Worm (Caenorhabditis elegans): ENCODE data around the gene Y41D4B.14.
"Not testable (repeated sequence)": the region's sequence is repeated elsewhere in the genome, so short reads cannot be mapped to it uniquely, and the experiment has no call there.

Y41D4B.14 gene

DNA sequence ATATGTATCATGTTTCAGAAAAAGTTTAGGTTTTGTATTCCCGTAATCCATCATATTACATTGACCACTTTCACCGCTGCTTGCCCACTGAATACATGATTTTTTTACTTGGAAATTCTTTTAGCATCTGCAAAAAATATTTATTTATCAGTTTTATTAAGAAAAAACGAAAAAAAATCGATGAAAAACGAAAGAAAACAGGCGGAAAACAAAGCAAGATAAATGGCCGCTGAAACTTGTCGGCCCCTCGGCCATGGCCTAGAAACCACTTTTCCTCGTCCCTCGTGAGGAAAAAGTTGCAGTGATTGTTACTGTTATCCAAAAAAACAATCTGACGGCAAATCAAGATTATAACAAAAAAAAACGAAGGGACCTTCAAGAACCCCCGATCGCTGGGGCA lies 33.1 kb downstream of the Y41D4B.14 start, which contains the start of gene dsl-3:
dsl-3 (plus strand) TSS at position 301 of the 400 bp plus-strand sequence.
- TF ChIP-seq nhr-77, egl-5, pha-4 (tag; optimal IDR thresholded peaks at IDR 0.05): not testable (repeated sequence)

DNA sequence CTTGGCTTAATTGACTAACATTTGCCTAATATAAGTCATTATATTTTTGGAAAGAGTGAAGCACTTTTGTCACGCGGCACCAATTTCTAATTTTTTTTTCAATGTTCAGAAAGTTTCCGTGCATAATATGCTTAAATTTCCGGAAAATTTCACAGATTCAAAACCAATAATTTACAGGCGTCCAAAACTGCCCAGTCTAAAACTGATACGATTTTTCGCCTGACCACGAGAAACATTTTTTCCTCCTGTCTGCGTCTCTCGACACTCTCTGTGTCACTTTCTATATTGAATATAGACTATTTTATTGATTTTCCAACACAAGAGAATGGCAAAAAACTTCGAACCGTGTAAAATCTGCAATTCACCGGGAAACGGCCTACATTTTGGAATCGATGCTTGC lies 36.8 kb downstream of the Y41D4B.14 start, which contains the start of gene nhr-122:
nhr-122 (plus strand) TSS at position 301 of the 400 bp plus-strand sequence.
- TF ChIP-seq pha-4 (tag; optimal IDR thresholded peaks at IDR 0.05) (peak; percentile 19), mdl-1 (tag; optimal IDR thresholded peaks at IDR 0.05) (no peak), eor-1 (tag; optimal IDR thresholded peaks at IDR 0.05) (no peak), zag-1 (tag; optimal IDR thresholded peaks at IDR 0.05) (no peak), hmg-11 (tag; optimal IDR thresholded peaks at IDR 0.05) (peak; percentile 33), ceh-28 (tag; optimal IDR thresholded peaks at IDR 0.05) (peak; percentile 30)

DNA sequence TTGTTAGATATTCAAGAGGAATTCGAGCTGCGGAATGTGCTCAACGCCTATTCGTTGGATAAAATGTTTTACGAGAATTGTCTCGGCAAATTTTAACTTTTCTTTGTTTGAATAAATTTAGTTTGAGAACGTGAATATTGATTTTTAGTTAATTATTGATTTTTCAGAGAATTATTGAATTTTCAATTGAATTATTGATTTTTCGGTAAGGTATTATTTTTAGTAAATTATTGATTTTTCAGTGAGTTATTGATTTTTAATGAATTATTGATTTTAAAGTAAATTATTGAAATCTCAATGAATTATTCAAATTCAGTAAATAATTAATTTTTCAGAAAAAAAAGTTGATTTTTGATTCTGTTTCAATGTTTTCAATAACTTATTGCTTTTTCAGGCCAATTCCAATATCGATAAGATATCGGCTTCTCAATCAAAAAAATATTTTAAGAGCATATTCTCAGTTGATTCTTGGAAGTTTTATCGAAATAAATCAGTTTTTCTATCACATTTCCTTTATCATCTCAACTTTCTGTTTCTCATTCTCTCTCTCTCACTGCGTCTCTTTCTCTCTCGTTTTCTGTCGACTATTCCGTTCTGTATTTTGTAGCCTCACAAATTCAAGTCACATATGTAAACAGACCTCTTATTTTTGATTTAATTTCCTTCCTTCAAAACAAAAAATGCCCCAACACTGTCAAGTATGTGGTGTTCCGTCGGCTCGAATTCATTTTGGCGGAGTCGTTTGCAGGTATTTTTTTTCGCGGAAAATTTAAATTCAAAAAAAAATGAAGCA lies 42.9 kb downstream of the Y41D4B.14 start, which contains the start of gene nhr-92:
nhr-92 (plus strand) TSS at position 576 of the 793 bp plus-strand sequence.
- TF ChIP-seq elt-2 (tag; optimal IDR thresholded peaks at IDR 0.05): peak; percentile 38
- peak; percentile 95 for TF ChIP-seq ceh-28 (tag; optimal IDR thresholded peaks at IDR 0.05)
- TF ChIP-seq pha-4 (tag; optimal IDR thresholded peaks at IDR 0.05): peak; percentile 34
- no peak for TF ChIP-seq ceh-16 (tag; optimal IDR thresholded peaks at IDR 0.05)

DNA sequence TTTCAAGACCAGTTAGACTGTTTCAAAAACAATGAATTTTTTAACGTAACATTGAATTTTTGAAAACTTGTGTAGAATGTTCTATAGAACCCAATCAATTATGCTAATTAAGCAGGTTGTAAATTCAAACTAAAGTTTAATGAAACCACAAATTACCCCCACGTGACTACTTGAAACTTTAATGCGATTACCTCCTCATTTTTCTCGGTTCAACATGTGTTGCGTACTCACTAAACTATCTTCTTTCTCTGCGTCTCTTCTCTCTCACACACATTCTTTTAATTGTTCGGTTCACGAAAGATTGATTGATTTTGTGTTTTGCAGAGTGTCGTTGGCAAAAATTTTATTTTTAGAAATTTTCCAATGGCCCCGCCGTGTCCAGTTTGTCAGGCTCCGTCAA lies 46.9 kb downstream of the Y41D4B.14 start, which contains the start of gene nhr-87:
nhr-87 (plus strand) TSS at position 318 of the 400 bp plus-strand sequence.
- TF ChIP-seq tbx-2 (tag; optimal IDR thresholded peaks at IDR 0.05) (no peak), nhr-23 (tag; optimal IDR thresholded peaks at IDR 0.05) (peak; percentile 14), elt-2 (tag; optimal IDR thresholded peaks at IDR 0.05) (peak; percentile 1), nfya-1 (tag; optimal IDR thresholded peaks at IDR 0.05; ENCODE audit: insufficient read depth) (peak; percentile 16), lsy-12 (tag; optimal IDR thresholded peaks at IDR 0.05) (no peak), nhr-11 (tag; optimal IDR thresholded peaks at IDR 0.05) (no peak), lin-39 (tag; optimal IDR thresholded peaks at IDR 0.05) (peak; percentile 9), elt-3 (tag; optimal IDR thresholded peaks at IDR 0.05) (no peak), nhr-25 (tag; optimal IDR thresholded peaks at IDR 0.05) (peak; percentile 48)

DNA sequence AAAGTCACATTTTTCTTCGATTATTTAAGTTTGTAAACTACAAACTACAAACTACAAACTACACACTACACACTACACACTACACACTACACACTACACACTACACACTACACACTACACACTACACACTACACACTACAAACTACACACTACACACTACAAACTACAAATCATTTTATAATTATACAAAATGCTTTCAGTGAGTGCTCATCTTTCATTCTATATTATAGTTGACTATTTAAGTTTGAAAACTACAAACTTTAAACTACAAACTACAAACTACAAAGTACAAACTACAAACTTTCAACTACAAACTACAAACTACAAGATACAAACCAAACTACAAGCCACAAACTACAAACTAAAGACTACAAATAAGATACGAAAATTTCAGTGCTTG lies 47.6 kb downstream of the Y41D4B.14 start:
- TF ChIP-seq elt-1 (tag; optimal IDR thresholded peaks at IDR 0.05): no peak

DNA sequence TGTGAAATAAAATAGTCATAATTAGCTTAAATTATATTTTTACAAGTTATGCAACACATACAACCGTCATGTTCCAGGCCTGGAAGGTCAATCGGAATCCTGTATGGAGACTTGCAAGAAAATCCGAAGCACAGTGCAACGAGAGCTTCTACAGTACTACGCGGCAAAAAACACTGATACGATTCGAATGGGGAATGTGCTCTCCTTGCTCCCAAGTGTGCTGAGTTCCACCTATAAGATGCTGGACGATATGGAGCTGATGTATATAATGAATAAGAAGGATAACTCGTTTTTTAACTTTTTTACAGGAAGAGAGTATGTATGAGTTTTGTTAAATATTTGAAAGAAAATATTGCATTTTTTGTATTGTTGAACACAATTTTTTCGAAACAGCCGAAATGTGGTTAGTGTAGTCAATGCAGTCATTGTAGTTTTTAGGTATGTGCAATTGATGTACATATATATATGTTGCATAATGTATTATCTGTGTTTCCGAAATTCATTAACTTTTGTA lies 49.6 kb downstream of the Y41D4B.14 start, which contains the start of gene nhr-146:
nhr-146 (plus strand) TSS at position 464 of the 514 bp plus-strand sequence.
- TF ChIP-seq nhr-25 (tag; optimal IDR thresholded peaks at IDR 0.05) (no peak), nhr-43 (tag; optimal IDR thresholded peaks at IDR 0.05; ENCODE audit: poor library complexity, severe bottlenecking) (no peak), eor-1 (tag; optimal IDR thresholded peaks at IDR 0.05) (no peak), pqm-1 (tag; optimal IDR thresholded peaks at IDR 0.05) (no peak), mdl-1 (tag; optimal IDR thresholded peaks at IDR 0.05) (no peak), unc-39 (tag; optimal IDR thresholded peaks at IDR 0.05) (no peak), lsy-12 (tag; optimal IDR thresholded peaks at IDR 0.05) (no peak), zag-1 (tag; optimal IDR thresholded peaks at IDR 0.05) (no peak), ceh-9 (tag; optimal IDR thresholded peaks at IDR 0.05) (no peak), tbx-2 (tag; optimal IDR thresholded peaks at IDR 0.05) (no peak), nfya-1 (tag; optimal IDR thresholded peaks at IDR 0.05; ENCODE audit: insufficient read depth) (no peak), egl-27 (tag; optimal IDR thresholded peaks at IDR 0.05) (no peak), hmg-11 (tag; optimal IDR thresholded peaks at IDR 0.05) (no peak), ceh-16 (tag; optimal IDR thresholded peaks at IDR 0.05) (no peak), nhr-77 (tag; optimal IDR thresholded peaks at IDR 0.05) (no peak), nhr-11 (tag; optimal IDR thresholded peaks at IDR 0.05) (no peak), ceh-28 (tag; optimal IDR thresholded peaks at IDR 0.05) (no peak), aly-2 (tag; optimal IDR thresholded peaks at IDR 0.05) (no peak), nhr-12 (tag; optimal IDR thresholded peaks at IDR 0.05) (no peak), snpc-4 (tag; optimal IDR thresholded peaks at IDR 0.05) (no peak)

Data from whole organism, L3 larva.